Fruit fly (Drosophila melanogaster): Measurements from ENCODE around the gene CG13031.

Gene CG13031

DNA sequence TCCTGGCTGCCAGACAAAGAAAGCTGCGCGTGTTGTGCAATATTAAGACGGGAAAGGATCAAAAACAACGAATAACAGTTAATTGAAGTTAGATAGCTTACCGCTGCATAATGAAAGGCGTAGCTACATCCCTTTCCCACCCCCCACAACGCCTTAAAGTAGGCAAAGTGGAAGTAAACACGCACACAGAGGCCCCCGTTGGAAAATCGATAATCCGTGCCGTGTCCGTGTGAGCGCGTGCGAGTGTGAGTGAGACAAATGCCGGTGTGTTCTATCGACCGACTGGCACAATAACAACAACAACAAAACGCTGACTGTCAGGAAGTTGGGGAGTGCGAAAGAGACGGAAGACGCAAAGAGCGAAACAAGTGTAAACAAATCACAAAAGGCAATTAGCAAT, 12.3 kb upstream of the CG13031 start:
- TF ChIP-seq CG1620 (GFP tag; optimal IDR thresholded peaks at IDR 0.05), result no peak
- TF ChIP-seq pad (GFP tag; optimal IDR thresholded peaks at IDR 0.05), result no peak
- TF ChIP-seq CG11617 (GFP tag; optimal IDR thresholded peaks at IDR 0.05), result no peak
- no peak for TF ChIP-seq bab1 (GFP tag; optimal IDR thresholded peaks at IDR 0.05)
- TF ChIP-seq cic (GFP tag; optimal IDR thresholded peaks at IDR 0.05), result no peak
- TF ChIP-seq toe (GFP tag; optimal IDR thresholded peaks at IDR 0.05), result no peak

DNA sequence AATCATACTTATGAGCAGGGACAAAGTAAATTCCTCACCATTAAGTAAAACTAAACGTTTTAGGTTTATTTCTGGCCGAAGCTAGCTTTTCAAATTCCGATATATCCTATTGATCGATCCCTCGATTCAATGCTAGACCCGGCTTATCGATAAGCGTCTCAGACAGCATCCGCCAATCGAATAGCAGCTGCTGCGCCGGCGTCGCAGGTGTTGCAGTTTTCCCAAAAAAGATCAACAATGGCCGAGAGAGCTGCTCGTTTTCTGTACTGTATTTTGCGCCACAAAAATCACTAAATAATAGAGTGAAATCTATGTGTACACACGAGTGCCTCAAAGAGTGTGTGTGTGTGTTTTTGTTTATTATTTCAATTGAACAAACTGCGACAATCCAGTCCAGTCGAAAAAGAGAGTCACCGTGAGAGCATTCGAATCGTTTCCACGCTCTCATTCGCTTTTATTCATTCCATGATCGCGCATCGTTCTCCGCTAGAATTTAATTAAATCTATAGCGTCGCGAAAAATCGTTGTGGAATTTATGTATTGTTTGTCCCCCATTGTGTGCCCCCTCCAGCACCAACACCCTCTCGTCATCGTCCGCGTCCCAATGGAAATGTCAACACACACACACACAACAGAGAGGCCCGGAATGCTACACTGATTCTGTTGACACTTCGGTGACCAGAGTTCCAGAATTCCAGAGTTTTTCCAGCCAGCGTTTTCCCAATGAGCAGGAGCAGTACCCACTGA, 11.0 kb upstream of the CG13031 start:
- TF ChIP-seq CG14711 (tag; optimal IDR thresholded peaks at IDR 0.05), result no peak
- TF ChIP-seq Mnt (GFP tag; optimal IDR thresholded peaks at IDR 0.05), result no peak
- no peak for TF ChIP-seq Hr96 (GFP tag; optimal IDR thresholded peaks at IDR 0.05)
- TF ChIP-seq CG33017 (tag; optimal IDR thresholded peaks at IDR 0.05), result no peak
- TF ChIP-seq bab1 (GFP tag; optimal IDR thresholded peaks at IDR 0.05), result peak; percentile 12
- no peak for TF ChIP-seq CG1620 (GFP tag; optimal IDR thresholded peaks at IDR 0.05)
- no peak for TF ChIP-seq CG12768 (GFP tag; optimal IDR thresholded peaks at IDR 0.05)
- no peak for TF ChIP-seq CG7045 (GFP tag; optimal IDR thresholded peaks at IDR 0.05)
- peak; percentile 31 for TF ChIP-seq cic (GFP tag; optimal IDR thresholded peaks at IDR 0.05)
- TF ChIP-seq kay (GFP tag; ENCODE audit: borderline replicate concordance), result no peak
- TF ChIP-seq CG11617 (GFP tag; optimal IDR thresholded peaks at IDR 0.05), result no peak
- no peak for TF ChIP-seq tj (GFP tag; optimal IDR thresholded peaks at IDR 0.05)
- no peak for TF ChIP-seq cnc (optimal IDR thresholded peaks at IDR 0.05)
- TF ChIP-seq Crg-1 (GFP tag; optimal IDR thresholded peaks at IDR 0.05), result no peak
- TF ChIP-seq CG5204 (GFP tag; optimal IDR thresholded peaks at IDR 0.05), result no peak
- TF ChIP-seq ovo (GFP tag; optimal IDR thresholded peaks at IDR 0.05), result peak; percentile 4
- no peak for TF ChIP-seq CG7101 (tag; optimal IDR thresholded peaks at IDR 0.05)
- TF ChIP-seq pad (GFP tag; optimal IDR thresholded peaks at IDR 0.05), result peak; percentile 23
- TF ChIP-seq toe (GFP tag; optimal IDR thresholded peaks at IDR 0.05), result no peak
- TF ChIP-seq Clk (GFP tag; optimal IDR thresholded peaks at IDR 0.05), result no peak

DNA sequence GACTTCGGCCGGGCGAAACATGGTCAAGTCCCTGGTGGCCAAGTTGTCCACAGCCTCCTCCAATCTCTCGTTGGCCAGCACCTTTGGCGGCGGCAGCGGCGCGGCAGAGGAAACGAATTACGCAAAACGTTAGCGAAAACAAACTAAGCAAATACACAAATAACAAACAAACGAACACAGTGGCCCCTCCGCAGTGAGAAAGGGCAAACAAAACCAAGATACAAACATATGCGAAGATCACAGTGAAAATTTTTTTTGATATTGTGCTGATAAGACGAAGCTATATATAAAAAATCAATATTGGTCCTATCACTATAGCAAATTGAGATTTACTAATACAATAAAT, 10.5 kb upstream of the CG13031 start:
- no peak for TF ChIP-seq cic (GFP tag; optimal IDR thresholded peaks at IDR 0.05)
- TF ChIP-seq Crg-1 (GFP tag; optimal IDR thresholded peaks at IDR 0.05), result peak; percentile 43
- TF ChIP-seq CG5204 (GFP tag; optimal IDR thresholded peaks at IDR 0.05), result no peak
- TF ChIP-seq CG12768 (GFP tag; optimal IDR thresholded peaks at IDR 0.05), result peak; percentile 83
- TF ChIP-seq CG11617 (GFP tag; optimal IDR thresholded peaks at IDR 0.05), result peak; percentile 49
- TF ChIP-seq CG1620 (GFP tag; optimal IDR thresholded peaks at IDR 0.05), result peak; percentile 5
- peak; percentile 8 for TF ChIP-seq pad (GFP tag; optimal IDR thresholded peaks at IDR 0.05)
- no peak for TF ChIP-seq bab1 (GFP tag; optimal IDR thresholded peaks at IDR 0.05)
- peak; percentile 29 for TF ChIP-seq Clk (GFP tag; optimal IDR thresholded peaks at IDR 0.05)
- TF ChIP-seq Hr96 (GFP tag; optimal IDR thresholded peaks at IDR 0.05), result no peak
- no peak for TF ChIP-seq CG33017 (tag; optimal IDR thresholded peaks at IDR 0.05)
- peak; percentile 36 for TF ChIP-seq CG7045 (GFP tag; optimal IDR thresholded peaks at IDR 0.05)
- TF ChIP-seq tj (GFP tag; optimal IDR thresholded peaks at IDR 0.05), result no peak
- TF ChIP-seq Mnt (GFP tag; optimal IDR thresholded peaks at IDR 0.05), result peak; percentile 6
- TF ChIP-seq CG14711 (tag; optimal IDR thresholded peaks at IDR 0.05), result peak; percentile 29
- TF ChIP-seq kay (GFP tag; ENCODE audit: borderline replicate concordance), result no peak
- TF ChIP-seq cnc (optimal IDR thresholded peaks at IDR 0.05), result no peak
- no peak for TF ChIP-seq toe (GFP tag; optimal IDR thresholded peaks at IDR 0.05)
- no peak for TF ChIP-seq ovo (GFP tag; optimal IDR thresholded peaks at IDR 0.05)
- TF ChIP-seq CG7101 (tag; optimal IDR thresholded peaks at IDR 0.05), result peak; percentile 38

DNA sequence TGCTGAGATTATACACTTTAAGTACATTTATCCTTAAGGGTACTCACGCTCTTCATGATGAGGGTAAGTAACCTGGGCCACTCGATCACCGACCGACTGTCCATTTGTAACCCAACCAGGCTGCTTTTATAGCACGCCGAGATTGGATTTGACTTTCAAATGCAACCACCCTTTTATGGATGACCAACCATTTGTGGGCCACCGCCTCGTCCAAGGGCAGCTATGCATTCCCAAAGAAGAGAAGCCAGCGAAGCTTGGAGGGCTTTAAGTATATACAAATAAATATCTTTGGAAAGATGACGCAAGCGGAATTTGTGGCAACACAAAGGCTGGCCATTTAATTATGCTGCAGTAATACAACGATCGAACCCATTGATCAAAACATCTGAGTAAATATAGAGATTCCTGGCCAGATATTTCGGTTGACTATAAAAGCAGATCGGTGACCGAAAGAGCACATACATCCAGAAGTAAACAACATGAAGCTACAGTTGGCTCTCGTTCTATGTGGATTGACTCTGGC, 1.5 kb downstream of the CG13031 start, which contains the start of the genes CG13026 and PGRP-SB2:
Gene CG13026 (minus strand): TSS at position 101 of the 523 bp plus-strand sequence.
Gene PGRP-SB2 (plus strand): TSS at position 473 of the 523 bp plus-strand sequence.
- TF ChIP-seq Clk (GFP tag; optimal IDR thresholded peaks at IDR 0.05) (no peak), tj (GFP tag; optimal IDR thresholded peaks at IDR 0.05) (no peak), Hr96 (GFP tag; optimal IDR thresholded peaks at IDR 0.05) (no peak), CG1620 (GFP tag; optimal IDR thresholded peaks at IDR 0.05) (no peak), Crg-1 (GFP tag; optimal IDR thresholded peaks at IDR 0.05) (no peak), CG7101 (tag; optimal IDR thresholded peaks at IDR 0.05) (no peak), CG33017 (tag; optimal IDR thresholded peaks at IDR 0.05) (no peak), toe (GFP tag; optimal IDR thresholded peaks at IDR 0.05) (no peak), bab1 (GFP tag; optimal IDR thresholded peaks at IDR 0.05) (no peak), ovo (GFP tag; optimal IDR thresholded peaks at IDR 0.05) (no peak), pad (GFP tag; optimal IDR thresholded peaks at IDR 0.05) (no peak), CG11617 (GFP tag; optimal IDR thresholded peaks at IDR 0.05) (no peak), CG5204 (GFP tag; optimal IDR thresholded peaks at IDR 0.05) (no peak), cnc (optimal IDR thresholded peaks at IDR 0.05) (no peak), CG12768 (GFP tag; optimal IDR thresholded peaks at IDR 0.05) (no peak), CG14711 (tag; optimal IDR thresholded peaks at IDR 0.05) (no peak), Mnt (GFP tag; optimal IDR thresholded peaks at IDR 0.05) (no peak), kay (GFP tag; ENCODE audit: borderline replicate concordance) (no peak), CG7045 (GFP tag; optimal IDR thresholded peaks at IDR 0.05) (no peak)

DNA sequence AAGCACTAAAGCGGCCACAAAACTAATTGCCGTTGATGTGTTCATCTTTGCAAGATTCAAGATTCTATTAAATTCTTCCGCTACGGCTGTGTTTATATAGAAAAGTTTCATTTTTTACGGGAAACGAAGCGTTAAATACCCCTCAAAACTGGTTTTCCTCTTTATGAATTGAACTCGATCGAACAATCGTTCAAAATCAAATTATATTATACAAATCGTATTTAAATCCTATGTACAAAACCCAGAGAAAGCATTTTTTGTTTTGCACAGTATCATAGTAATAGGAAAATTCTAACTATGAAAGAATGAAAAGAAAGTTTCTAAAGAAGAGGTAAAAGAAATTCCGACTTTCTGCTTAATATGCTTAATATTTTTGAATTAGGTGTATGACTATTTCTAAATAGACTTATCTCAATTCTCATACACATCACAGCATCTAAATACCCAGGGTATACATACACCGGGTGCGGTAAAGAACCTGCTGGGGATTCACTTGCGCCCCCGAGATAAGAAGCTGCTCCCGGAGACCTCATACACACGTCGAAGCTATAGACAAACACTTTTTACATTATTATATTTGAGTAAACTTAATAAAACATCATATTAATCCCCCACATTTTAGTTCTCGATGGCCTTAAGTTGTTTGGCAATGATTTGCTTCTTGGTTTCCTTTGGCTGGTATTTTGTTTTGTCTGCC, 3.4 kb downstream of the CG13031 start, which contains the start of gene PGRP-SB1:
Gene PGRP-SB1 (minus strand): TSS at position 51 of the 697 bp plus-strand sequence.
- TF ChIP-seq CG1620 (GFP tag; optimal IDR thresholded peaks at IDR 0.05), result no peak
